Worm (Caenorhabditis elegans): Measurements from ENCODE around the gene ZK418.11.

- TF ChIP-seq nhr-11 (tag; optimal IDR thresholded peaks at IDR 0.05) (no peak), nhr-237 (tag; optimal IDR thresholded peaks at IDR 0.05) (no peak), unc-62 (GFP tag; optimal IDR thresholded peaks at IDR 0.05) (no peak), lsy-2 (tag; optimal IDR thresholded peaks at IDR 0.05) (no peak), sup-37 (GFP tag; optimal IDR thresholded peaks at IDR 0.05) (no peak), nhr-76 (tag; optimal IDR thresholded peaks at IDR 0.05) (no peak), pqm-1 (tag; optimal IDR thresholded peaks at IDR 0.05) (no peak), pax-3 (tag; optimal IDR thresholded peaks at IDR 0.05) (no peak), ceh-63 (GFP tag; optimal IDR thresholded peaks at IDR 0.05) (no peak), pag-3 (tag; optimal IDR thresholded peaks at IDR 0.05; ENCODE audit: borderline replicate concordance, insufficient read depth) (no peak)
Measured at ce11 chrIII:7144749-7145148, 44.7 kb downstream of the ZK418.11 start, which contains the start of gene glr-2.
